Worm (Caenorhabditis elegans): ENCODE measurements around the gene bath-5.

DNA sequence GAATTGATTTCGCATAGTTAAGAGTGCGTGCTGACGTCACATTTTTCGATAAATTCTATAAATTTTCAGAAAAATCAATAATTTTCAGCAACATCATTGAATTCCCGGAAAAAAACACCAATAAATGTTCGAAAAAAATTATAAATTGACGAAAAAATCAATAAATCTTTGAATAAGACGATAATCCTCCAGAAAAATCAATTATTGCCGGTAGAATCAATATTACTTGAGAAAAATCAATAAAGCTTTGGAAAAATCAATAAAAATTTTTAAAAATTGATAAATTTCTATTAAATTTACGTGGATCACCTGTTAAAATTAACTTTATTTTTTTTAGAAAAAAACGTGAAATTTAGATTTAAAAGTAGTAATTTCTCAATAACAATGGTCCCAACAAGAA, 17.9 kb downstream of the bath-5 start:
- TF ChIP-seq nhr-28 (tag; optimal IDR thresholded peaks at IDR 0.05): no peak
- TF ChIP-seq pqm-1 (tag; optimal IDR thresholded peaks at IDR 0.05): no peak
- TF ChIP-seq unc-130 (tag; optimal IDR thresholded peaks at IDR 0.05): no peak
- TF ChIP-seq nhr-90 (tag; optimal IDR thresholded peaks at IDR 0.05; ENCODE audit: poor library complexity): no peak
- TF ChIP-seq elt-2 (tag; optimal IDR thresholded peaks at IDR 0.05): no peak
- TF ChIP-seq tbx-2 (tag; optimal IDR thresholded peaks at IDR 0.05): no peak
- TF ChIP-seq sox-4 (tag; optimal IDR thresholded peaks at IDR 0.05): no peak
- no peak for TF ChIP-seq ceh-63 (GFP tag; optimal IDR thresholded peaks at IDR 0.05)
- TF ChIP-seq lin-13 (GFP tag; optimal IDR thresholded peaks at IDR 0.05): no peak
- TF ChIP-seq blmp-1 (tag; optimal IDR thresholded peaks at IDR 0.05): no peak
- no peak for TF ChIP-seq ceh-82 (tag; optimal IDR thresholded peaks at IDR 0.05)
